Worm (Caenorhabditis elegans) whole organism, L2 larva: ENCODE measurements around the gene pho-1.

ENCODE experiments used
- Y55F3AM.14 ChIP-seq: fragments of 200-800 bp; sonication (Bioruptor generic); optimal IDR thresholded peaks from 2 replicates; lab custom pipeline; 2018; ENCODE audit warnings: mild to moderate bottlenecking, missing genetic modification characterization, missing compliant biosample characterization
- ceh-82 ChIP-seq: fragments of 150-350 bp; optimal IDR thresholded peaks from 2 replicates; lab custom pipeline; 2014; ENCODE audit warnings: missing biosample characterization, missing genetic modification characterization
- dmd-4 ChIP-seq: sonication (generic microtip); optimal IDR thresholded peaks from 2 replicates; lab custom pipeline; 2017; ENCODE audit warnings: missing biosample characterization, missing genetic modification characterization
- egl-27 ChIP-seq: sonication (generic microtip); optimal IDR thresholded peaks from 3 replicates; lab custom pipeline; 2017; ENCODE audit warnings: missing biosample characterization, missing genetic modification reagents, missing genetic modification characterization
- lin-11 ChIP-seq: fragments of 150-350 bp; sonication (generic microtip); optimal IDR thresholded peaks from 2 replicates; lab custom pipeline; 2014; ENCODE audit warnings: missing biosample characterization, missing genetic modification characterization, inconsistent platforms, mixed read lengths
- lin-13 ChIP-seq: fragments of 150-350 bp; optimal IDR thresholded peaks from 2 replicates; lab custom pipeline; 2014; ENCODE audit warnings: missing biosample characterization, missing genetic modification reagents, missing genetic modification characterization
- lin-39 ChIP-seq: fragments of 150-350 bp; optimal IDR thresholded peaks from 2 replicates; lab custom pipeline; 2014; ENCODE audit warnings: missing biosample characterization, missing genetic modification reagents, missing genetic modification characterization
- nhr-11 ChIP-seq: fragments of 150-350 bp; optimal IDR thresholded peaks from 2 replicates; lab custom pipeline; 2014; ENCODE audit warnings: missing biosample characterization, missing genetic modification characterization
- nhr-129 ChIP-seq: fragments of 150-350 bp; optimal IDR thresholded peaks from 2 replicates; lab custom pipeline; 2014; ENCODE audit warnings: missing biosample characterization, missing genetic modification characterization
- nhr-237 ChIP-seq: fragments of 150-350 bp; optimal IDR thresholded peaks from 2 replicates; lab custom pipeline; 2014; ENCODE audit warnings: missing biosample characterization, missing genetic modification characterization
- nhr-25 ChIP-seq: fragments of 150-350 bp; sonication (generic microtip); optimal IDR thresholded peaks from 3 replicates; lab custom pipeline; 2014; ENCODE audit warnings: missing biosample characterization, missing genetic modification characterization
- unc-62 ChIP-seq: fragments of 150-350 bp; optimal IDR thresholded peaks from 2 replicates; lab custom pipeline; 2014; ENCODE audit warnings: missing biosample characterization, missing genetic modification reagents, missing genetic modification characterization

DNA sequence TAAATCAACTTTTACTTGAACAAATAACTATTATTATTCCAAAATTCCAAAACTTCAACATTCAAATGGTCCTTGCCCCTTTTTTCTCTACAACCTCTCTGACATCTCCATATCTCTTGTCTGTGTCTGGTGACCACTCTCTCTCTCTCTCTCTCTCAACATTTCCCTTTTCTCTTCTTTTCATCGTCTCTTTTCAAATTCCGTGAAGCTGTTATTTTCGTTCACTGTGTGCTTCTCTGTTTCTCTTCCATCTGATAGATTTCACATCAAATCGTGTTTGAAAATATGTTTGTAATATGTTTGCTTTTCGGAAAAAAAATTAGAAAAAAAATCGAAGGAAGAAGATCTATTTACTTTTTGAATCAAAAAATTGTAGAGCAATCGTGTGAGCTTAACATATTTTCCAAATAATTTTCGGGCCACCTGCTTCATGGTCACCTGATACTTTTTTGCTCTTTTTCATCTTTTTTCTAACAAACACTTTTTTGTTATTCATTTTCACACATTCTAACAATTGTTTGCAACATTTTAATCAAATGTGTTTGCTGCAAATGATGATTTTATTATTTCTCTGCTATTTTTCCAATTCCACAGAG lies 34.6 kb downstream of the pho-1 start:
- TF ChIP-seq unc-62 (GFP tag; lab: Kevin White, UChicago) (no peak), lin-11 (tag; lab: Kevin White, UChicago) (no peak), nhr-237 (no peak), Y55F3AM.14 (no peak), nhr-11 (tag; lab: Kevin White, UChicago) (no peak), lin-13 (GFP tag; lab: Kevin White, UChicago) (no peak), dmd-4 (tag; lab: Kevin White, UChicago) (peak; percentile 48), nhr-129 (tag; lab: Kevin White, UChicago) (peak; percentile 55), lin-39 (tag; lab: Kevin White, UChicago) (no peak), ceh-82 (no peak), egl-27 (tag; lab: Kevin White, UChicago) (no peak), nhr-25 (no peak)
